Worm (Caenorhabditis elegans): ENCODE measurements around the gene lmd-5.

DNA sequence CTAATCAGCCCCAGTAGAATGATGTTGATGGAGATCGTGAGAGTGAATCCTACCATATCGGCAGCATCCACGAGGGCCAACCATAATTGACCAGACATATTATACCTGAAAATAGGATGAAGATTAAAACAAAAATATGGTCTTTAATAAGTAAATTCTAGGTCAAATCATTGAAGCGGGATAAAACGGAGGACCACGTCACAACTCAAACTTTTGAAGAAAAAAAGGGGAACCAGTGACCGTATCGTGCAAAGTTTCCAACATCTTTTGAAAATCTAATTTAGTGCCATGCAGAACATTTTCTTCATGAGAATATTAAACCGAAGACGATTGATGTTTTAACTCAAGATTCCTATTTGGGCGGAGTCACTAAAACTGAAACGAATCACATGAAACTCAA, 14.9 kb downstream of the lmd-5 start, which contains the start of gene str-112:
- TF ChIP-seq dao-5 (tag; optimal IDR thresholded peaks at IDR 0.05) = no peak
- TF ChIP-seq him-1 (tag; optimal IDR thresholded peaks at IDR 0.05) = no peak

All from whole organism, L4/young adult.